Fruit fly (Drosophila melanogaster) whole organism, embryonic: ENCODE data around the gene Traf-like.

Source experiments
- Ada2b ChIP-seq: fragments of 200-800 bp; sonication (Bioruptor generic); IDR thresholded peaks from 2 replicates; pipeline ENCODE4 v1.3.6; 2022; ENCODE audit warnings: missing biosample characterization, missing genetic modification characterization
- CG1024 ChIP-seq: fragments of 200-800 bp; sonication (Bioruptor generic); IDR thresholded peaks from 2 replicates; pipeline ENCODE4 v1.3.6; 2022; ENCODE audit warnings: missing biosample characterization, missing genetic modification characterization
- CG10267 ChIP-seq: fragments of 200-800 bp; sonication (Bioruptor generic); optimal IDR thresholded peaks from 2 replicates; lab custom pipeline; 2018; ENCODE audit warnings: missing biosample characterization, mild to moderate bottlenecking, missing genetic modification characterization, moderate library complexity
- CG10431 ChIP-seq: fragments of 200-800 bp; sonication (Bioruptor generic); optimal IDR thresholded peaks from 3 replicates; lab custom pipeline; 2018; ENCODE audit warnings: missing biosample characterization, mild to moderate bottlenecking, missing genetic modification characterization
- CG10979 ChIP-seq: fragments of 200-800 bp; sonication (Bioruptor generic); optimal IDR thresholded peaks from 2 replicates; lab custom pipeline; 2018; ENCODE audit warnings: missing biosample characterization, mild to moderate bottlenecking, missing genetic modification characterization, moderate library complexity
- CG12659 ChIP-seq: fragments of 200-800 bp; sonication (Bioruptor generic); optimal IDR thresholded peaks from 3 replicates; lab custom pipeline; 2017; ENCODE audit warnings: mild to moderate bottlenecking, missing biosample characterization, missing genetic modification reagents, missing genetic modification characterization
- CG12769 ChIP-seq: fragments of 200-800 bp; sonication (Bioruptor generic); optimal IDR thresholded peaks from 2 replicates; lab custom pipeline; 2019; ENCODE audit warnings: missing biosample characterization, mild to moderate bottlenecking, missing genetic modification characterization, moderate library complexity
- CG12942 ChIP-seq: fragments of 200-800 bp; sonication (Bioruptor generic); optimal IDR thresholded peaks from 3 replicates; lab custom pipeline; 2016; ENCODE audit warnings: missing biosample characterization, missing genetic modification characterization
- CG13424 ChIP-seq: fragments of 200-800 bp; sonication (Bioruptor generic); optimal IDR thresholded peaks from 2 replicates; lab custom pipeline; 2019; ENCODE audit warnings: missing biosample characterization, mild to moderate bottlenecking, missing genetic modification characterization, moderate library complexity
- CG15696 ChIP-seq: fragments of 200-800 bp; sonication (Bioruptor generic); optimal IDR thresholded peaks from 2 replicates; lab custom pipeline; 2019; ENCODE audit warnings: missing biosample characterization, mild to moderate bottlenecking, missing genetic modification characterization, moderate library complexity
- CG17568 ChIP-seq: fragments of 200-800 bp; sonication (Bioruptor generic); optimal IDR thresholded peaks from 2 replicates; lab custom pipeline; 2018; ENCODE audit warnings: missing biosample characterization, mild to moderate bottlenecking, missing genetic modification characterization, moderate library complexity
- CG17829 ChIP-seq: fragments of 200-800 bp; optimal IDR thresholded peaks from 2 replicates; lab custom pipeline; 2019; ENCODE audit warnings: missing biosample characterization, mild to moderate bottlenecking, missing genetic modification characterization, moderate library complexity
- CG1832 ChIP-seq: fragments of 200-800 bp; sonication (Bioruptor generic); optimal IDR thresholded peaks from 2 replicates; lab custom pipeline; 2017; ENCODE audit warnings: missing biosample characterization, mild to moderate bottlenecking, missing genetic modification characterization, inconsistent platforms
- CG18476 ChIP-seq: fragments of 200-800 bp; sonication (Bioruptor generic); optimal IDR thresholded peaks from 2 replicates; lab custom pipeline; 2016; ENCODE audit warnings: missing biosample characterization, mild to moderate bottlenecking, missing genetic modification characterization
- CG2116 ChIP-seq: fragments of 200-800 bp; sonication (Bioruptor generic); optimal IDR thresholded peaks from 3 replicates; lab custom pipeline; 2018; ENCODE audit warnings: missing biosample characterization, mild to moderate bottlenecking, missing genetic modification characterization
- CG2120 ChIP-seq: fragments of 200-800 bp; sonication (Bioruptor generic); optimal IDR thresholded peaks from 3 replicates; lab custom pipeline; 2016; ENCODE audit warnings: missing biosample characterization, missing genetic modification characterization
- CG2678 ChIP-seq: fragments of 200-800 bp; sonication (Bioruptor generic); optimal IDR thresholded peaks from 3 replicates; lab custom pipeline; 2019; ENCODE audit warnings: missing biosample characterization, mild to moderate bottlenecking, missing genetic modification characterization, moderate library complexity
- CG3281 ChIP-seq: fragments of 200-800 bp; sonication (Bioruptor generic); optimal IDR thresholded peaks from 3 replicates; lab custom pipeline; 2017; ENCODE audit warnings: missing biosample characterization, mild to moderate bottlenecking, missing genetic modification characterization
- CG33557 ChIP-seq: fragments of 200-800 bp; sonication (Bioruptor generic); optimal IDR thresholded peaks from 2 replicates; lab custom pipeline; 2019; ENCODE audit warnings: missing biosample characterization, mild to moderate bottlenecking, missing genetic modification characterization, moderate library complexity
- CG3838 ChIP-seq: fragments of 200-800 bp; sonication (Bioruptor generic); optimal IDR thresholded peaks from 3 replicates; lab custom pipeline; 2016; ENCODE audit warnings: missing biosample characterization, missing genetic modification characterization
- CG43689 ChIP-seq: fragments of 200-800 bp; sonication (Bioruptor generic); IDR thresholded peaks from 2 replicates; pipeline ENCODE4 v1.3.6; 2022; ENCODE audit warnings: missing biosample characterization, missing genetic modification characterization
- CG5180 ChIP-seq: fragments of 200-800 bp; sonication (Bioruptor generic); optimal IDR thresholded peaks from 3 replicates; lab custom pipeline; 2017; ENCODE audit warnings: missing biosample characterization, missing genetic modification characterization, mild to moderate bottlenecking, moderate library complexity, missing genetic modification reagents
- CG6654 ChIP-seq: fragments of 200-800 bp; sonication (Bioruptor generic); optimal IDR thresholded peaks from 2 replicates; lab custom pipeline; 2017; ENCODE audit warnings: missing biosample characterization, mild to moderate bottlenecking, missing genetic modification characterization
- CG7372 ChIP-seq: fragments of 200-800 bp; sonication (Bioruptor generic); IDR thresholded peaks from 2 replicates; pipeline ENCODE4 v1.3.6; 2022; ENCODE audit warnings: missing biosample characterization, missing genetic modification characterization
- CG8281 ChIP-seq: fragments of 200-800 bp; sonication (Bioruptor generic); optimal IDR thresholded peaks from 2 replicates; lab custom pipeline; 2018; ENCODE audit warnings: missing biosample characterization, mild to moderate bottlenecking, missing genetic modification characterization, moderate library complexity
- CG9817 ChIP-seq: fragments of 200-800 bp; sonication (Bioruptor generic); optimal IDR thresholded peaks from 2 replicates; lab custom pipeline; 2018; ENCODE audit warnings: missing biosample characterization, mild to moderate bottlenecking, missing genetic modification characterization, moderate library complexity
- Chrac-16 ChIP-seq: fragments of 200-800 bp; sonication (Bioruptor generic); optimal IDR thresholded peaks from 3 replicates; lab custom pipeline; 2016; ENCODE audit warnings: missing biosample characterization, missing genetic modification characterization
- D19A ChIP-seq: fragments of 200-800 bp; optimal IDR thresholded peaks from 3 replicates; lab custom pipeline; 2019; ENCODE audit warnings: missing biosample characterization, mild to moderate bottlenecking, missing genetic modification characterization, moderate library complexity
- Drgx ChIP-seq: fragments of 200-800 bp; sonication (Bioruptor generic); IDR thresholded peaks from 2 replicates; pipeline ENCODE4 v1.3.6; 2022; ENCODE audit warnings: missing biosample characterization, missing genetic modification characterization
- Fer3 ChIP-seq: fragments of 200-800 bp; sonication (Bioruptor generic); optimal IDR thresholded peaks from 2 replicates; lab custom pipeline; 2018; ENCODE audit warnings: missing biosample characterization, mild to moderate bottlenecking, missing genetic modification characterization, moderate library complexity
- Hr39 ChIP-seq: fragments of >200 bp; optimal IDR thresholded peaks from 2 replicates; lab custom pipeline; 2017
- Mad ChIP-seq: fragments of 200-800 bp; sonication (Bioruptor generic); optimal IDR thresholded peaks from 2 replicates; lab custom pipeline; 2016; ENCODE audit warnings: missing biosample characterization, missing genetic modification characterization
- Nf-YB ChIP-seq: fragments of 200-800 bp; sonication (Bioruptor generic); optimal IDR thresholded peaks from 3 replicates; lab custom pipeline; 2019; ENCODE audit warnings: missing biosample characterization, mild to moderate bottlenecking, missing genetic modification characterization, moderate library complexity
- PHDP ChIP-seq: fragments of 200-800 bp; sonication (Bioruptor generic); optimal IDR thresholded peaks from 3 replicates; lab custom pipeline; 2018; ENCODE audit warnings: missing biosample characterization, mild to moderate bottlenecking, missing genetic modification characterization, moderate library complexity
- Rx ChIP-seq: fragments of 200-800 bp; sonication (Bioruptor generic); IDR thresholded peaks from 2 replicates; pipeline ENCODE4 v1.3.6; 2022; ENCODE audit warnings: missing biosample characterization, missing genetic modification characterization
- Six4 ChIP-seq: fragments of 200-800 bp; sonication (Bioruptor generic); optimal IDR thresholded peaks from 2 replicates; lab custom pipeline; 2016; ENCODE audit warnings: missing biosample characterization, missing genetic modification characterization
- Sox100B ChIP-seq: fragments of 200-800 bp; sonication (Bioruptor generic); optimal IDR thresholded peaks from 3 replicates; lab custom pipeline; 2018; ENCODE audit warnings: missing biosample characterization, mild to moderate bottlenecking, missing genetic modification characterization
- abd-A ChIP-seq: fragments of 200-800 bp; sonication (Bioruptor generic); optimal IDR thresholded peaks from 3 replicates; lab custom pipeline; 2019; ENCODE audit warnings: missing biosample characterization, mild to moderate bottlenecking, missing genetic modification characterization, moderate library complexity
- ato ChIP-seq: fragments of 200-800 bp; sonication (Bioruptor generic); IDR thresholded peaks from 2 replicates; pipeline ENCODE4 v1.3.6; 2022; ENCODE audit warnings: missing biosample characterization, missing genetic modification characterization; ENCODE audit not compliant: partially characterized antibody
- bab2 ChIP-seq: fragments of 200-800 bp; sonication (Bioruptor generic); optimal IDR thresholded peaks from 2 replicates; lab custom pipeline; 2016; ENCODE audit warnings: missing biosample characterization, missing genetic modification characterization
- corto ChIP-seq: fragments of 200-800 bp; sonication (Bioruptor generic); optimal IDR thresholded peaks from 2 replicates; lab custom pipeline; 2016; ENCODE audit warnings: missing biosample characterization, mild to moderate bottlenecking, missing genetic modification characterization, moderate library complexity
- dpn ChIP-seq, 2 experiments: fragments of 200-800 bp; sonication (Bioruptor generic); optimal IDR thresholded peaks; 3 replicates each; lab custom pipeline; 2016; ENCODE audit warnings: missing biosample characterization in 2 of 2, missing genetic modification characterization in 2 of 2
- emc ChIP-seq: fragments of 200-800 bp; sonication (Bioruptor generic); optimal IDR thresholded peaks from 2 replicates; lab custom pipeline; 2016; ENCODE audit warnings: missing biosample characterization, missing genetic modification characterization
- eyg ChIP-seq: fragments of 200-800 bp; sonication (Bioruptor generic); optimal IDR thresholded peaks from 3 replicates; lab custom pipeline; 2016; ENCODE audit warnings: missing biosample characterization, missing genetic modification characterization
- gem ChIP-seq: fragments of 200-800 bp; sonication (Bioruptor generic); optimal IDR thresholded peaks from 2 replicates; lab custom pipeline; 2019; ENCODE audit warnings: missing biosample characterization, mild to moderate bottlenecking, missing genetic modification characterization, moderate library complexity
- mld ChIP-seq: fragments of 200-800 bp; sonication (Bioruptor generic); IDR thresholded peaks from 3 replicates; pipeline ENCODE4 v1.3.6; 2022; ENCODE audit warnings: missing biosample characterization, missing genetic modification characterization; ENCODE audit not compliant: partially characterized antibody
- odd ChIP-seq: fragments of 200-800 bp; sonication (Bioruptor generic); optimal IDR thresholded peaks from 2 replicates; lab custom pipeline; 2017; ENCODE audit warnings: missing biosample characterization, mild to moderate bottlenecking, missing genetic modification characterization
- p53 ChIP-seq: fragments of 200-800 bp; sonication (Bioruptor generic); optimal IDR thresholded peaks from 2 replicates; lab custom pipeline; 2016; ENCODE audit warnings: missing biosample characterization, missing genetic modification characterization
- pita ChIP-seq: fragments of 200-800 bp; sonication (Bioruptor generic); optimal IDR thresholded peaks from 2 replicates; lab custom pipeline; 2017; ENCODE audit warnings: missing biosample characterization, mild to moderate bottlenecking, missing genetic modification characterization
- sens ChIP-seq: fragments of 200-800 bp; sonication (Bioruptor generic); peaks from one replicate; lab custom pipeline; 2016; ENCODE audit warnings: missing biosample characterization, missing genetic modification characterization
- zf30C ChIP-seq: fragments of 200-800 bp; sonication (Bioruptor generic); optimal IDR thresholded peaks from 3 replicates; lab custom pipeline; 2018; ENCODE audit warnings: missing biosample characterization, mild to moderate bottlenecking, missing genetic modification characterization

Gene Traf-like

dm6 chrX:16371923-16372322, 42.9 kb upstream of the Traf-like start:
- no peak for TF ChIP-seq CG3838 (GFP tag; lab: Kevin White, UChicago)
- no peak for TF ChIP-seq bab2 (GFP tag; lab: Kevin White, UChicago)
- TF ChIP-seq Drgx (GFP tag; lab: Robert Waterston, UW) = peak; percentile 52; the same call in 1 of the 2 replicates
- TF ChIP-seq CG1024 = no peak
- TF ChIP-seq Ada2b (GFP tag; lab: Robert Waterston, UW) = no peak
- peak; percentile 18 for TF ChIP-seq CG12659 (GFP tag; lab: Kevin White, UChicago)
- TF ChIP-seq dpn (GFP tag; optimal IDR thresholded peaks at IDR 0.05; lab: Kevin White, UChicago) = peak in 1 of 2 experiments; percentile 12
- TF ChIP-seq CG2120 (GFP tag; lab: Kevin White, UChicago) = peak; percentile 24
- TF ChIP-seq CG2116 (GFP tag; lab: Kevin White, UChicago) = peak; percentile 3
- TF ChIP-seq Chrac-16 (GFP tag; lab: Kevin White, UChicago) = peak; percentile 14
- TF ChIP-seq emc (GFP tag; lab: Kevin White, UChicago) = no peak
- TF ChIP-seq CG9817 (tag; lab: Kevin White, UChicago) = no peak
- TF ChIP-seq Hr39 = no peak
- peak; percentile 59 for TF ChIP-seq gem
- TF ChIP-seq PHDP = peak; percentile 20
- no peak for TF ChIP-seq CG8281
- no peak for TF ChIP-seq Nf-YB (GFP tag; lab: Kevin White, UChicago)
- no peak for TF ChIP-seq CG15696 (tag; lab: Kevin White, UChicago)
- no peak for TF ChIP-seq corto (GFP tag; lab: Kevin White, UChicago)
- no peak for TF ChIP-seq CG18476 (GFP tag; lab: Kevin White, UChicago)
- TF ChIP-seq Sox100B (GFP tag; lab: Kevin White, UChicago) = peak; percentile 46
- TF ChIP-seq Mad = no peak
- no peak for TF ChIP-seq odd
- peak; percentile 42 for TF ChIP-seq CG3281 (GFP tag; lab: Kevin White, UChicago)
- TF ChIP-seq ato (GFP tag; lab: Robert Waterston, UW) = no peak
- peak; percentile 69 for TF ChIP-seq sens (GFP tag; lab: Kevin White, UChicago)
- no peak for TF ChIP-seq CG13424
- no peak for TF ChIP-seq Fer3
- no peak for TF ChIP-seq Six4 (GFP tag; lab: Kevin White, UChicago)
- TF ChIP-seq zf30C (GFP tag; lab: Kevin White, UChicago) = peak; percentile 17
- TF ChIP-seq CG10267 (tag; lab: Kevin White, UChicago) = peak; percentile 12
- no peak for TF ChIP-seq abd-A (tag; lab: Kevin White, UChicago)
- no peak for TF ChIP-seq CG17568 (GFP tag; lab: Kevin White, UChicago)
- TF ChIP-seq CG33557 (GFP tag; lab: Kevin White, UChicago) = no peak
- TF ChIP-seq eyg (GFP tag; lab: Kevin White, UChicago) = no peak
- TF ChIP-seq CG6654 (GFP tag; lab: Kevin White, UChicago) = no peak
- TF ChIP-seq Rx (GFP tag; lab: Robert Waterston, UW) = no peak
- no peak for TF ChIP-seq CG7372
- no peak for TF ChIP-seq pita
- TF ChIP-seq CG1832 (GFP tag; lab: Kevin White, UChicago) = no peak
- no peak for TF ChIP-seq CG12942 (GFP tag; lab: Kevin White, UChicago)
- TF ChIP-seq p53 = no peak
- no peak for TF ChIP-seq mld (GFP tag; lab: Robert Waterston, UW)
- no peak for TF ChIP-seq CG5180 (GFP tag; lab: Kevin White, UChicago)
- peak; percentile 21 for TF ChIP-seq CG17829
- peak; percentile 10 for TF ChIP-seq CG10979 (tag; lab: Kevin White, UChicago)
- TF ChIP-seq CG10431 = no peak
- TF ChIP-seq CG2678 (tag; lab: Kevin White, UChicago) = no peak
- no peak for TF ChIP-seq CG12769 (tag; lab: Kevin White, UChicago)
- TF ChIP-seq CG43689 (GFP tag; lab: Robert Waterston, UW) = no peak
- peak; percentile 2 for TF ChIP-seq D19A (tag; lab: Kevin White, UChicago)
